Fruit fly (Drosophila melanogaster): ENCODE measurements around the gene GATAe.

dm6 chr3R:16042900-16043548 lies 34.1 kb downstream of the GATAe start, which contains the start of gene Jhbp4:
- TF ChIP-seq fru (GFP tag; optimal IDR thresholded peaks at IDR 0.05) (no peak), Dif (GFP tag; optimal IDR thresholded peaks at IDR 0.05; ENCODE audit: partially characterized antibody) (no peak), GATAd (GFP tag; optimal IDR thresholded peaks at IDR 0.05) (no peak), CrebA (GFP tag; optimal IDR thresholded peaks at IDR 0.05; ENCODE audit: borderline replicate concordance) (no peak)

All from whole organism, wandering third instar larva.